Worm (Caenorhabditis elegans): ENCODE results near the gene srw-14.

srw-14 gene

DNA sequence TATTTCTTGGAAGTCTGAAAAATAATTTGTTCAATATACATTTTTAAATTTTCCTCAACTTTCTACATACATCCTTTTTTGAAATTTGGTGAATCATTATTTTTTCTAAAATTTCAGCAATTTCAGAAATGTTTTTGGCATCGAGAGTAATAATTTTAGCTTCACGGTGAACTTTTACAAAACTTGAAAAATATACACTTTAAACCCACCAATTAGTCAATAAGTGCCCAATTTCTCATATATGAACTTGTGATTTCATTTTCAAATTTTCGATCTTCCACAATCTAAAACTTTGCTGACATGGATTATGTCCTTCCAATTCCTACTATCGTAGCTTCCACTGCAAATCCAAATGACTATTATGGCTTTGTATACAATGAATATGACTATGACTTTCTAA is 2.1 kb upstream of the srw-14 start, which contains the start of gene srw-24:
Gene srw-24 (plus strand): TSS at position 301 of the 400 bp plus-strand sequence.
- TF ChIP-seq Y48G9A.11 (GFP tag; IDR thresholded peaks at IDR 0.05) (no peak), spr-3 (GFP tag; optimal IDR thresholded peaks at IDR 0.05) (no peak), mdt-29 (GFP tag; IDR thresholded peaks at IDR 0.05) (no peak), zfp-3 (GFP tag; conservative IDR thresholded peaks at IDR 0.05) (no peak), hmg-1.1 (GFP tag; IDR thresholded peaks at IDR 0.05) (no peak), mep-1 (tag; optimal IDR thresholded peaks at IDR 0.05) (no peak), daf-16 (GFP tag; optimal IDR thresholded peaks at IDR 0.05) (no peak), daf-16 (tag; optimal IDR thresholded peaks at IDR 0.05) (no peak), snpc-1.2 (GFP tag; IDR thresholded peaks at IDR 0.05) (no peak), nhr-77 (tag; optimal IDR thresholded peaks at IDR 0.05) (no peak), fos-1 (tag; optimal IDR thresholded peaks at IDR 0.05) (no peak), lin-1 (GFP tag; IDR thresholded peaks at IDR 0.05) (no peak), lin-38 (GFP tag; IDR thresholded peaks at IDR 0.05) (no peak), ztf-11 (tag; optimal IDR thresholded peaks at IDR 0.05) (no peak), unc-130 (GFP tag; optimal IDR thresholded peaks at IDR 0.05) (no peak), Y5F2A.4 (GFP tag; optimal IDR thresholded peaks at IDR 0.05) (no peak)

DNA sequence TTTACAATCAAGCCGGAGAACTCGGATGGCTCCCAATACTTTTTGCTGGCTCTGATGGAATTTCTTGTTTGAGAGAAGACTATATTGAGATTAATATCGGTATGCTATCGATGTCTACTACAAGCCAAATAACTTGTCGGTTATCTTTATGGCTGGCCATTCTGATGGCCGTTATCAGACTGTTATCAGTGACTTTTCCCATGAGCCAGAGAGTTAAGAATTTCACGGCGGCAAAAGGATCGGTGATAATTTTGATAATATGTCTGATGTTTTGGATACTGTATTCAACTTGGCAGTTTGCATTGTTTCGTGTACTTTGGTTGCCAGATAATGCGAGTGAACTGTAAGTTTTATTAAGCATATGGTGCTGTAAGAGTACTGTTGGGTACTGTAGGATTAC is 456 bp downstream of the srw-14 start:
- TF ChIP-seq pqm-1 (tag; optimal IDR thresholded peaks at IDR 0.05) (peak; percentile 41), unc-39 (tag; optimal IDR thresholded peaks at IDR 0.05) (no peak)

DNA sequence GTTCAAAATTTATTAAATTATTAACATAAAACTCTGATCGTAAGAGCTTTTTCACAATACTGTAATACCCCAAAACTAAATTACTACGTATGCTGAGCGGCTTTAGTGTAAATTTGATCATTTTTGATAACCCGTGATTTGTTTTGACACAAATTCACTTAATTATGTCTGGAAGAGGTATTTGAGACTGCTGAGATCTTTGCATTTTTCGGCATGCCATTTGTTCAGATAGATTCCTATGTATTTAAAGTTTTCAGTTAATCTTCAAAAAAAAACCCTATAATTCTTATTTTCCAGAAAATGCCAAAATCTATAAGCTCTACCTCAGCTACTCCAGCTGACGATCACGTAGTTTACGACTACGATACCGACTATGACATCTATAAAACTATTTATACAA is 4.5 kb downstream of the srw-14 start, which contains the start of gene srw-15:
Gene srw-15 (plus strand): TSS at position 301 of the 400 bp plus-strand sequence.
- TF ChIP-seq F37D6.2 (tag; optimal IDR thresholded peaks at IDR 0.05) (no peak), vab-7 (GFP tag; IDR thresholded peaks at IDR 0.05) (no peak)

DNA sequence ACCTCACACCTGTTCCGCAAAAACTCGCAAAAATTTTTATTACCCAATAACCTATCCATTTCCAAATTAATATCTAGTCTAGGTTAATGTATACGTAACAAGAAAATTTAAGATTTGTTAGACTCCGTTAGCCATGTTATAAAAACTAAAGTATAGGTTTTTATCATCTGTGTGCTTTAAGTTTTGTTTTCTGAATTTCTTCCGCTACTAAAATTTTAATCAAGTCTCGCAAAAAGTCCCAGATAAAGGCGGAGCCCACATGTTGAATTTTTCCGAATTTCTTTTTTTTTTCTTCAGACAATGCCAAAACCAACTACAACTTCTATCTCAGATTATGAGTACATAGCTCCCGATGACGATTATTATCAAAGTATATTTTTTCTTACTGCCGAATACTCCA is 6.5 kb downstream of the srw-14 start, which contains the start of gene srw-13:
Gene srw-13 (plus strand): TSS at position 301 of the 400 bp plus-strand sequence.
- TF ChIP-seq ama-1 (optimal IDR thresholded peaks at IDR 0.05), result no peak
- TF ChIP-seq skn-1 (tag; optimal IDR thresholded peaks at IDR 0.05), result no peak
- TF ChIP-seq F26F4.8 (GFP tag; conservative IDR thresholded peaks at IDR 0.05), result no peak
- no peak for TF ChIP-seq madf-9 (GFP tag; conservative IDR thresholded peaks at IDR 0.05)
- TF ChIP-seq ZK337.2 (GFP tag; IDR thresholded peaks at IDR 0.05), result no peak
- peak; percentile 29 for TF ChIP-seq aha-1 (tag)
- no peak for TF ChIP-seq ztf-7 (tag; optimal IDR thresholded peaks at IDR 0.05)
- no peak for TF ChIP-seq php-3 (GFP tag; IDR thresholded peaks at IDR 0.05)
- no peak for TF ChIP-seq nhr-111 (GFP tag; optimal IDR thresholded peaks at IDR 0.05)

DNA sequence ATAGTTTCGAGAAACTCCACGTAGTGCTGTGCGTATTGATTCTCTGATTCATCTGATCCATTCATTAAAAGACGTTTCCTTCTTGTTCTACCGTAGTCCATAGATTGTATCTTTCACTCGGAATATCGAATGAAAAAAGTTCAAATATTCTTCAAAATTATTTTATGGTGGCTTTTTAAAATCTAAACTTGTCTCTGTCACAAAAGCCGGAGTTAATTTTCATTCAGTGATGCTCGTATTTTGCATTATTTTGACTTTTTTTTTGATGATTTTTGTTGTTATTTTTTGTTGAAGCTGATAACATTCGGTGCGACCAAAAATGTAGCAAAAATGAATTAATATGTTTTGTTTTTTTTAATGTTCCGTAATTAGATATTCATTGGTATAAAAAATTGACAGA is 9.9 kb downstream of the srw-14 start, which contains the start of gene nhr-164:
Gene nhr-164 (minus strand): TSS at position 101 of the 400 bp plus-strand sequence.
- TF ChIP-seq nhr-76 (tag; optimal IDR thresholded peaks at IDR 0.05) (no peak), arid-1 (GFP tag; conservative IDR thresholded peaks at IDR 0.05) (no peak), nhr-28 (tag; optimal IDR thresholded peaks at IDR 0.05) (no peak), lim-7 (GFP tag; IDR thresholded peaks at IDR 0.05) (no peak), ceh-32 (tag; optimal IDR thresholded peaks at IDR 0.05; ENCODE audit: poor library complexity) (no peak), snpc-4 (tag; optimal IDR thresholded peaks at IDR 0.05) (no peak), aly-2 (tag; optimal IDR thresholded peaks at IDR 0.05) (no peak), F37D6.2 (tag; optimal IDR thresholded peaks at IDR 0.05) (no peak), fos-1 (tag; optimal IDR thresholded peaks at IDR 0.05) (no peak), dpl-1 (GFP tag; optimal IDR thresholded peaks at IDR 0.05) (no peak), dve-1 (tag; optimal IDR thresholded peaks at IDR 0.05; ENCODE audit: insufficient read depth) (no peak), mxl-2 (GFP tag; conservative IDR thresholded peaks at IDR 0.05) (no peak), nhr-6 (tag; optimal IDR thresholded peaks at IDR 0.05) (no peak), ama-1 (optimal IDR thresholded peaks at IDR 0.05) (no peak), dmd-8 (GFP tag; IDR thresholded peaks at IDR 0.05) (no peak)
